Fruit fly (Drosophila melanogaster) whole organism, embryonic: ENCODE results near the gene CG16953.
A peak's percentile ranks its signal among the peaks of the same experiment; 100 is the strongest.

Source experiments
- CG1024 ChIP-seq: fragments of 200-800 bp; sonication (Bioruptor generic); IDR thresholded peaks from 2 replicates; pipeline ENCODE4 v1.3.6; 2022; ENCODE audit warnings: missing biosample characterization, missing genetic modification characterization
- CG10366 ChIP-seq: fragments of 200-800 bp; sonication (Bioruptor generic); IDR thresholded peaks from 2 replicates; pipeline ENCODE4 v1.3.6; 2022; ENCODE audit warnings: missing biosample characterization, missing genetic modification characterization
- CG11247 ChIP-seq: fragments of 200-800 bp; sonication (Bioruptor generic); IDR thresholded peaks from 2 replicates; pipeline ENCODE4 v1.3.6; 2022; ENCODE audit warnings: missing biosample characterization, missing genetic modification characterization
- CG11696 ChIP-seq: fragments of 200-800 bp; sonication (Bioruptor generic); IDR thresholded peaks from 2 replicates; pipeline ENCODE4 v1.3.6; 2022; ENCODE audit warnings: missing biosample characterization, missing genetic modification characterization
- CG1233 ChIP-seq: fragments of 200-800 bp; sonication (Bioruptor generic); optimal IDR thresholded peaks from 4 replicates; lab custom pipeline; 2018; ENCODE audit warnings: missing biosample characterization, mild to moderate bottlenecking, missing genetic modification characterization
- CG12391 ChIP-seq: fragments of 200-800 bp; sonication (Bioruptor generic); optimal IDR thresholded peaks from 3 replicates; lab custom pipeline; 2018; ENCODE audit warnings: missing biosample characterization, mild to moderate bottlenecking, missing genetic modification characterization, moderate library complexity
- CG14965 ChIP-seq: fragments of 200-800 bp; sonication (Bioruptor generic); optimal IDR thresholded peaks from 2 replicates; lab custom pipeline; 2016; ENCODE audit warnings: missing biosample characterization, missing genetic modification characterization, borderline replicate concordance
- CG15601 ChIP-seq: fragments of 200-800 bp; sonication (Bioruptor generic); optimal IDR thresholded peaks from 3 replicates; lab custom pipeline; 2019; ENCODE audit warnings: missing biosample characterization, mild to moderate bottlenecking, missing genetic modification characterization, moderate library complexity
- CG1602 ChIP-seq: fragments of 200-800 bp; sonication (Bioruptor generic); optimal IDR thresholded peaks from 3 replicates; lab custom pipeline; 2016; ENCODE audit warnings: missing biosample characterization, missing genetic modification characterization
- CG17385 ChIP-seq: fragments of 200-800 bp; sonication (Bioruptor generic); optimal IDR thresholded peaks from 3 replicates; lab custom pipeline; 2018; ENCODE audit warnings: missing biosample characterization, mild to moderate bottlenecking, missing genetic modification characterization
- CG2120 ChIP-seq: fragments of 200-800 bp; sonication (Bioruptor generic); optimal IDR thresholded peaks from 3 replicates; lab custom pipeline; 2016; ENCODE audit warnings: missing biosample characterization, missing genetic modification characterization
- CG30431 ChIP-seq: fragments of 200-800 bp; sonication (Bioruptor generic); optimal IDR thresholded peaks from 2 replicates; lab custom pipeline; 2017; ENCODE audit warnings: missing biosample characterization, missing genetic modification characterization
- CG3281 ChIP-seq: fragments of 200-800 bp; sonication (Bioruptor generic); optimal IDR thresholded peaks from 3 replicates; lab custom pipeline; 2017; ENCODE audit warnings: missing biosample characterization, mild to moderate bottlenecking, missing genetic modification characterization
- CG34224 ChIP-seq: fragments of 200-800 bp; sonication (Bioruptor generic); IDR thresholded peaks from 3 replicates; pipeline ENCODE4 v1.3.6; 2022; ENCODE audit warnings: missing biosample characterization, missing genetic modification characterization; ENCODE audit not compliant: partially characterized antibody
- CG43689 ChIP-seq: fragments of 200-800 bp; sonication (Bioruptor generic); IDR thresholded peaks from 2 replicates; pipeline ENCODE4 v1.3.6; 2022; ENCODE audit warnings: missing biosample characterization, missing genetic modification characterization
- CG4404 ChIP-seq: fragments of 200-800 bp; sonication (Bioruptor generic); IDR thresholded peaks from 2 replicates; pipeline ENCODE4 v1.3.6; 2022; ENCODE audit warnings: missing biosample characterization, missing genetic modification characterization
- CG8388 ChIP-seq: fragments of 200-800 bp; sonication (Bioruptor generic); optimal IDR thresholded peaks from 2 replicates; lab custom pipeline; 2019; ENCODE audit warnings: missing biosample characterization, mild to moderate bottlenecking, missing genetic modification characterization, moderate library complexity
- CTCF ChIP-seq: fragments of 200-800 bp; sonication (Bioruptor generic); optimal IDR thresholded peaks from 2 replicates; lab custom pipeline; 2017; ENCODE audit warnings: missing biosample characterization, mild to moderate bottlenecking, missing genetic modification characterization, moderate library complexity
- Chrac-16 ChIP-seq: fragments of 200-800 bp; sonication (Bioruptor generic); optimal IDR thresholded peaks from 3 replicates; lab custom pipeline; 2016; ENCODE audit warnings: missing biosample characterization, missing genetic modification characterization
- CkIIα-i1 ChIP-seq: fragments of 200-800 bp; sonication (Bioruptor generic); IDR thresholded peaks from 2 replicates; pipeline ENCODE4 v1.3.6; 2022; ENCODE audit warnings: missing biosample characterization, missing genetic modification characterization
- E2f2 ChIP-seq: fragments of 200-800 bp; sonication (Bioruptor generic); IDR thresholded peaks from 2 replicates; pipeline ENCODE4 v1.3.6; 2022; ENCODE audit warnings: missing biosample characterization, missing genetic modification characterization
- Elba2 ChIP-seq: fragments of 200-800 bp; sonication (Bioruptor generic); optimal IDR thresholded peaks from 3 replicates; lab custom pipeline; 2016; ENCODE audit warnings: missing biosample characterization, missing genetic modification characterization
- Ets97D ChIP-seq: fragments of 200-800 bp; sonication (Bioruptor generic); optimal IDR thresholded peaks from 3 replicates; lab custom pipeline; 2016; ENCODE audit warnings: missing biosample characterization, missing genetic modification characterization
- Fer3 ChIP-seq: fragments of 200-800 bp; sonication (Bioruptor generic); optimal IDR thresholded peaks from 2 replicates; lab custom pipeline; 2018; ENCODE audit warnings: missing biosample characterization, mild to moderate bottlenecking, missing genetic modification characterization, moderate library complexity
- HLH54F ChIP-seq: fragments of 200-800 bp; sonication (Bioruptor generic); optimal IDR thresholded peaks from 3 replicates; lab custom pipeline; 2016; ENCODE audit warnings: missing biosample characterization, missing genetic modification characterization
- Hand ChIP-seq: fragments of 200-800 bp; sonication (Bioruptor generic); optimal IDR thresholded peaks from 2 replicates; lab custom pipeline; 2017; ENCODE audit warnings: mild to moderate bottlenecking, missing biosample characterization, missing genetic modification reagents, missing genetic modification characterization
- Oaz ChIP-seq: fragments of 200-800 bp; sonication (Bioruptor generic); IDR thresholded peaks from 2 replicates; pipeline ENCODE4 v1.3.6; 2022; ENCODE audit warnings: missing biosample characterization, missing genetic modification characterization
- Ssrp ChIP-seq: fragments of 200-800 bp; sonication (Bioruptor generic); optimal IDR thresholded peaks from 2 replicates; lab custom pipeline; 2018; ENCODE audit warnings: missing biosample characterization, mild to moderate bottlenecking, missing genetic modification characterization, moderate library complexity
- Vsx1 ChIP-seq: fragments of 200-800 bp; sonication (Bioruptor generic); optimal IDR thresholded peaks from 2 replicates; lab custom pipeline; 2017; ENCODE audit warnings: missing biosample characterization, mild to moderate bottlenecking, missing genetic modification characterization, missing genetic modification reagents
- YL-1 ChIP-seq: fragments of 200-800 bp; sonication (Bioruptor generic); optimal IDR thresholded peaks from 3 replicates; lab custom pipeline; 2017; ENCODE audit warnings: missing biosample characterization, mild to moderate bottlenecking, missing genetic modification characterization
- caup ChIP-seq: fragments of 200-800 bp; sonication (Bioruptor generic); optimal IDR thresholded peaks from 3 replicates; lab custom pipeline; 2017; ENCODE audit warnings: missing biosample characterization, mild to moderate bottlenecking, missing genetic modification characterization, moderate library complexity; ENCODE audit not compliant: severe bottlenecking
- dati ChIP-seq: fragments of 200-800 bp; sonication (Bioruptor generic); IDR thresholded peaks from 2 replicates; pipeline ENCODE4 v1.3.6; 2022; ENCODE audit warnings: missing biosample characterization, missing genetic modification characterization
- gem ChIP-seq: fragments of 200-800 bp; sonication (Bioruptor generic); optimal IDR thresholded peaks from 2 replicates; lab custom pipeline; 2019; ENCODE audit warnings: missing biosample characterization, mild to moderate bottlenecking, missing genetic modification characterization, moderate library complexity
- grn ChIP-seq: fragments of 200-800 bp; sonication (Bioruptor generic); optimal IDR thresholded peaks from 3 replicates; lab custom pipeline; 2017; ENCODE audit warnings: missing biosample characterization, missing genetic modification characterization
- lmd ChIP-seq: fragments of 200-800 bp; sonication (Bioruptor generic); IDR thresholded peaks from 2 replicates; pipeline ENCODE4 v1.3.6; 2022; ENCODE audit warnings: missing biosample characterization, missing genetic modification characterization
- nmo ChIP-seq: fragments of 200-800 bp; sonication (Bioruptor generic); optimal IDR thresholded peaks from 2 replicates; lab custom pipeline; 2018; ENCODE audit warnings: missing biosample characterization, mild to moderate bottlenecking, missing genetic modification characterization, moderate library complexity
- onecut ChIP-seq: fragments of 200-800 bp; sonication (Bioruptor generic); IDR thresholded peaks from 2 replicates; pipeline ENCODE4 v1.3.6; 2022; ENCODE audit warnings: missing biosample characterization, missing genetic modification characterization
- pan ChIP-seq, 4 experiments: fragments of >200 bp in 3 of 4; fragments of 200-800 bp in 1 of 4; sonication (Bioruptor generic) in 1 of 4; optimal IDR thresholded peaks in 3 of 4; IDR thresholded peaks in 1 of 4; 2 replicates each; pipeline versions ENCODE4 v1.3.6 to Lab custom; 2017 to 2022; ENCODE audit warnings: missing biosample characterization in 2 of 4, missing genetic modification characterization in 2 of 4, mixed read lengths in 1 of 4
- pho ChIP-seq: fragments of 200-800 bp; sonication (Bioruptor generic); optimal IDR thresholded peaks from 2 replicates; lab custom pipeline; 2016; ENCODE audit warnings: missing biosample characterization, missing genetic modification characterization
- pros ChIP-seq: fragments of 200-800 bp; sonication (Bioruptor generic); optimal IDR thresholded peaks from 3 replicates; lab custom pipeline; 2019; ENCODE audit warnings: missing biosample characterization, mild to moderate bottlenecking, missing genetic modification characterization, moderate library complexity
- psq ChIP-seq: fragments of 200-800 bp; sonication (Bioruptor generic); optimal IDR thresholded peaks from 2 replicates; lab custom pipeline; 2017; ENCODE audit warnings: missing biosample characterization, missing genetic modification characterization
- salm ChIP-seq: fragments of 200-800 bp; sonication (Bioruptor generic); optimal IDR thresholded peaks from 2 replicates; lab custom pipeline; 2018; ENCODE audit warnings: missing biosample characterization, mild to moderate bottlenecking, missing genetic modification characterization
- sd ChIP-seq: fragments of 200-800 bp; sonication (Bioruptor generic); optimal IDR thresholded peaks from 3 replicates; lab custom pipeline; 2018; ENCODE audit warnings: missing biosample characterization, mild to moderate bottlenecking, missing genetic modification characterization, moderate library complexity
- sob ChIP-seq: fragments of 200-800 bp; sonication (Bioruptor generic); IDR thresholded peaks from 2 replicates; pipeline ENCODE4 v1.3.6; 2022; ENCODE audit warnings: missing biosample characterization, missing genetic modification characterization
- sug ChIP-seq: fragments of 200-800 bp; optimal IDR thresholded peaks from 2 replicates; lab custom pipeline; 2019; ENCODE audit warnings: missing biosample characterization, mild to moderate bottlenecking, missing genetic modification characterization, moderate library complexity
- tap ChIP-seq: fragments of 200-800 bp; optimal IDR thresholded peaks from 3 replicates; lab custom pipeline; 2019; ENCODE audit warnings: missing biosample characterization, mild to moderate bottlenecking, missing genetic modification characterization, moderate library complexity
- trh ChIP-seq: fragments of 200-800 bp; sonication (Bioruptor generic); optimal IDR thresholded peaks from 2 replicates; lab custom pipeline; 2016; ENCODE audit warnings: missing biosample characterization, missing genetic modification characterization
- usp ChIP-seq: fragments of >200 bp; optimal IDR thresholded peaks from 2 replicates; lab custom pipeline; 2017; ENCODE audit warnings: missing biosample characterization, missing genetic modification characterization
- zen2 ChIP-seq: fragments of 200-800 bp; sonication (Bioruptor generic); IDR thresholded peaks from 3 replicates; pipeline ENCODE4 v1.3.6; 2022; ENCODE audit warnings: missing biosample characterization, missing genetic modification characterization; ENCODE audit not compliant: partially characterized antibody

Gene CG16953

DNA sequence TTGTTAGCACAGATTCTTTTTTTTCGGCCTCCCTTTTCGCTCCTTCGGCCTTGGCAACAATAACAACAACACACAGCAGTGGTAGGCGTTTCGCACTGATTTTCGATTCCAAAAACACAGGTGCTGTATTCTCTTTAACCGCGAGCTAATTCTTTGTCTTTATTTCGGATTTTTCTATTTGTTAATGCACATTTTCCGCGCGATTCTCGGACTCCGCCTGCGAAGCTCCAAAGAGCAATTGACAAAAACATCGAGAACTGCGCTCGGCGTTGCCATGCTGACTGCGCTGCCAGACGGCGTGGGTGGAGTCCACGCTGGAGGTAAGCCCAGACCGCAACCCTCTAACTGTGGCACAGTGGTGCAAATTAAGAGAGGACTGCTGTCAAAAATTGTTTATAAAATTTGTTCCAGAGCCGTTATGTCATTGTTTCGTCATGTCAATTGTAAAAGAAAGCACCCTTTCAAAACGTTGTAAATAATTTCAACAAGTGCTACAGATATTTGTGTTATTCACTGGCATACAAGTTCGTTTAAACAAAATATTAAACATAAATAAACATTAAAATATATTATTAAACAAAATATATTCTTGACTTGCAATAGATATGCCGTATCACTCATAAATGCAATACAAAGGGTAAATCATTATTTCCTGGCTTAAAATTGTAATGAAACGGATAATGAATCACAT is 28.1 kb downstream of the CG16953 start, which contains the start of the genes DPCoAC and CG5180 (continued):
- TF ChIP-seq usp (GFP tag; lab: Kevin White, UChicago): no peak
- TF ChIP-seq nmo (GFP tag; lab: Kevin White, UChicago): peak; percentile 51
- TF ChIP-seq E2f2 (GFP tag; lab: Robert Waterston, UW): peak; percentile 12; the same call in 1 of the 2 replicates
- TF ChIP-seq Hand (GFP tag; lab: Kevin White, UChicago): peak; percentile 15
- TF ChIP-seq CG30431 (GFP tag; lab: Kevin White, UChicago): peak; percentile 53
- TF ChIP-seq trh (GFP tag; lab: Kevin White, UChicago): no peak
- peak; percentile 66 for TF ChIP-seq caup (GFP tag; lab: Kevin White, UChicago)
- TF ChIP-seq onecut (GFP tag; lab: Robert Waterston, UW): peak; percentile 30
- TF ChIP-seq Fer3 (tag; lab: Kevin White, UChicago): peak; percentile 54
- peak; percentile 78 for TF ChIP-seq lmd
- peak; percentile 50 for TF ChIP-seq CG1233 (GFP tag; lab: Kevin White, UChicago)
- no peak for TF ChIP-seq salm (tag; lab: Kevin White, UChicago)
- TF ChIP-seq CG12391 (tag; lab: Kevin White, UChicago): peak; percentile 60
- TF ChIP-seq sob (GFP tag; lab: Robert Waterston, UW): peak; percentile 77
- peak; percentile 78 for TF ChIP-seq CG2120 (GFP tag; lab: Kevin White, UChicago)
- TF ChIP-seq pho (GFP tag; lab: Kevin White, UChicago): peak; percentile 70
- TF ChIP-seq psq (GFP tag; lab: Kevin White, UChicago): peak; percentile 36
- no peak for TF ChIP-seq CkIIα-i1
- TF ChIP-seq Oaz (GFP tag; lab: Robert Waterston, UW): peak; percentile 54; the same call in 1 of the 2 replicates
- peak; percentile 68 for TF ChIP-seq CG10366
- no peak for TF ChIP-seq grn (GFP tag; lab: Kevin White, UChicago)
- peak; percentile 37 for TF ChIP-seq Elba2
- TF ChIP-seq Ets97D (GFP tag; lab: Kevin White, UChicago): peak; percentile 83
- TF ChIP-seq sug (tag; lab: Kevin White, UChicago): peak; percentile 68
- 0 out of 2 replicates have a peak, but pooled peaks have one; percentile 23 for TF ChIP-seq dati (GFP tag; lab: Robert Waterston, UW)
- peak; percentile 59 for TF ChIP-seq CG3281 (GFP tag; lab: Kevin White, UChicago)
- TF ChIP-seq CTCF (GFP tag; lab: Kevin White, UChicago): peak; percentile 56
- TF ChIP-seq Chrac-16 (GFP tag; lab: Kevin White, UChicago): peak; percentile 45
- no peak for TF ChIP-seq CG15601 (tag; lab: Kevin White, UChicago)
- TF ChIP-seq CG4404 (GFP tag; lab: Robert Waterston, UW): peak; percentile 48; the same call in 1 of the 2 replicates
- TF ChIP-seq CG11696 (GFP tag; lab: Robert Waterston, UW): 0 out of 2 replicates have a peak, but pooled peaks have one; percentile 43
- TF ChIP-seq HLH54F (GFP tag; lab: Kevin White, UChicago): peak; percentile 64
- peak; percentile 56 for TF ChIP-seq gem
- TF ChIP-seq CG34224: peak; percentile 50
- TF ChIP-seq Vsx1: no peak
- peak; percentile 55 for TF ChIP-seq CG1602 (GFP tag; lab: Kevin White, UChicago)
- TF ChIP-seq CG43689 (GFP tag; lab: Robert Waterston, UW): 0 out of 2 replicates have a peak, but pooled peaks have one; percentile 33
- peak; percentile 83 for TF ChIP-seq CG11247 (GFP tag; lab: Robert Waterston, UW)
- TF ChIP-seq CG8388 (GFP tag; lab: Kevin White, UChicago): peak; percentile 30
- TF ChIP-seq tap: peak; percentile 34
- peak; percentile 59 for TF ChIP-seq Ssrp (tag; lab: Kevin White, UChicago)
- peak; percentile 16 for TF ChIP-seq CG14965
- no peak for TF ChIP-seq YL-1
- no peak for TF ChIP-seq pan (optimal IDR thresholded peaks at IDR 0.05; lab: Kevin White, UChicago)
- TF ChIP-seq pan (GFP tag; optimal IDR thresholded peaks at IDR 0.05 in 1 of 2, IDR thresholded peaks at IDR 0.05 in 1 of 2): peak in 1 of 2 experiments; percentile 76
- TF ChIP-seq CG17385 (GFP tag; lab: Kevin White, UChicago): peak; percentile 33
- TF ChIP-seq zen2 (GFP tag; lab: Robert Waterston, UW): 0 out of 3 replicates have a peak, but pooled peaks have one; percentile 5
- TF ChIP-seq pros (GFP tag; lab: Kevin White, UChicago): no peak
- no peak for TF ChIP-seq sd (tag; lab: Kevin White, UChicago)
- peak; percentile 58; the same call in 1 of the 2 replicates for TF ChIP-seq CG1024
